Worm (Caenorhabditis elegans) whole organism, late embryonic: Measurements from ENCODE around the gene Y49F6B.2.

ENCODE experiments used
- C08G9.2 ChIP-seq: sonication (generic microtip); optimal IDR thresholded peaks from 2 replicates; lab custom pipeline; 2016; ENCODE audit warnings: mild to moderate bottlenecking, missing genetic modification characterization, moderate library complexity, missing compliant biosample characterization
- ama-1 ChIP-seq: fragments of 150-350 bp; optimal IDR thresholded peaks from 2 replicates; lab custom pipeline; 2014
- elt-4 ChIP-seq: sonication (generic microtip); optimal IDR thresholded peaks from 2 replicates; lab custom pipeline; 2016; ENCODE audit warnings: missing genetic modification characterization, missing compliant biosample characterization
- hlh-15 ChIP-seq: sonication (generic microtip); optimal IDR thresholded peaks from 2 replicates; lab custom pipeline; 2016; ENCODE audit warnings: missing genetic modification characterization, missing compliant biosample characterization
- nfya-1 ChIP-seq: sonication (generic microtip); optimal IDR thresholded peaks from 2 replicates; lab custom pipeline; 2017; ENCODE audit warnings: missing genetic modification characterization, mild to moderate bottlenecking, missing compliant biosample characterization, antibody characterized with exemption, moderate library complexity
- nhr-232 ChIP-seq: sonication (generic microtip); optimal IDR thresholded peaks from 2 replicates; lab custom pipeline; 2016; ENCODE audit warnings: missing genetic modification characterization, missing compliant biosample characterization
- pros-1 ChIP-seq: fragments of 150-350 bp; optimal IDR thresholded peaks from 2 replicates; lab custom pipeline; 2014; ENCODE audit warnings: missing biosample characterization, missing genetic modification reagents, missing genetic modification characterization
- syd-9 ChIP-seq: sonication (generic microtip); optimal IDR thresholded peaks from 2 replicates; lab custom pipeline; 2016; ENCODE audit warnings: mild to moderate bottlenecking, missing genetic modification characterization, moderate library complexity, missing compliant biosample characterization
- unc-55 ChIP-seq: sonication (generic microtip); optimal IDR thresholded peaks from 2 replicates; lab custom pipeline; 2017; ENCODE audit warnings: missing biosample characterization, missing genetic modification reagents, missing genetic modification characterization
- unc-86 ChIP-seq: sonication (generic microtip); optimal IDR thresholded peaks from 2 replicates; lab custom pipeline; 2016; ENCODE audit warnings: missing genetic modification characterization, missing compliant biosample characterization

DNA sequence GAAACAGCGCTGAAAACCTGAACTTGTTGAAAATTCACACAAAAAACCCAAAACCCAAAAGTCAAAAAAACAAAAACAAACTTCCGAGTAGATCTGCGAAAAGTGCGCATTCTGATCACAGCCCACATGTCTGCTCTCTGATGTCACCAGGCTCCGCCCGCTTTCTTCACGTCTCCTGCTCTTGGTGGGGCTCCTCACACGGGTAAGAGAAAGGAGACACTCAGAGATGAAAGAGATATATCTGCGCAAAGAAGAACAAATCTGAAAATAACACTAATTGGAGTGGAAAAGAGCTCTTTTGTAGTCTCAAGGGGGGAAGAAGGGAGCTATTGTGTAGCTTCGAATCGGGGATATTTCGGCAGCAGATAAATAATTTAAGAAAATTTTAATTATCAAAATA, 25.5 kb downstream of the Y49F6B.2 start, which contains the start of gene ncs-6:
- TF ChIP-seq syd-9 (tag; lab: Kevin White, UChicago) = no peak
- TF ChIP-seq nhr-232 = no peak
- TF ChIP-seq C08G9.2 (tag; lab: Kevin White, UChicago) = no peak
- no peak for TF ChIP-seq nfya-1 (tag; lab: Kevin White, UChicago)
- TF ChIP-seq hlh-15 = no peak
- TF ChIP-seq ama-1 = no peak
- no peak for TF ChIP-seq elt-4 (tag; lab: Kevin White, UChicago)
- TF ChIP-seq unc-55 (GFP tag; lab: Kevin White, UChicago) = no peak
- TF ChIP-seq unc-86 (tag; lab: Kevin White, UChicago) = no peak
- no peak for TF ChIP-seq pros-1
